Worm (Caenorhabditis elegans) whole organism, L1 larva: Measurements from ENCODE around the gene F18F11.4.
A peak's percentile ranks its signal among the peaks of the same experiment; 100 is the strongest.

Experiments
- C34B4.2 ChIP-seq: sonication (generic microtip); optimal IDR thresholded peaks from 2 replicates; lab custom pipeline; 2017; ENCODE audit warnings: mild to moderate bottlenecking, missing genetic modification characterization, missing compliant biosample characterization
- F16B12.6 ChIP-seq: fragments of 150-350 bp; optimal IDR thresholded peaks from 2 replicates; lab custom pipeline; 2014; ENCODE audit warnings: missing biosample characterization, missing genetic modification characterization
- Y116A8C.19 ChIP-seq: sonication (generic microtip); optimal IDR thresholded peaks from 2 replicates; lab custom pipeline; 2016; ENCODE audit warnings: missing compliant biosample characterization, missing genetic modification characterization, borderline replicate concordance
- blmp-1 ChIP-seq: fragments of 150-350 bp; optimal IDR thresholded peaks from 2 replicates; lab custom pipeline; 2014; ENCODE audit warnings: missing biosample characterization, missing genetic modification characterization
- ceh-8 ChIP-seq: fragments of 200-800 bp; sonication (Bioruptor generic); optimal IDR thresholded peaks from 2 replicates; lab custom pipeline; 2018; ENCODE audit warnings: mild to moderate bottlenecking, missing genetic modification characterization, moderate library complexity, missing compliant biosample characterization
- ceh-88 ChIP-seq: fragments of 200-800 bp; sonication (Bioruptor generic); IDR thresholded peaks from 2 replicates; pipeline ENCODE4 v1.3.6; 2022; ENCODE audit warnings: missing genetic modification characterization, missing compliant biosample characterization
- ceh-90 ChIP-seq: sonication (generic microtip); optimal IDR thresholded peaks from 2 replicates; lab custom pipeline; 2016; ENCODE audit warnings: missing genetic modification characterization, missing compliant biosample characterization
- ces-1 ChIP-seq: fragments of 150-350 bp; optimal IDR thresholded peaks from 2 replicates; lab custom pipeline; 2014; ENCODE audit warnings: missing biosample characterization, missing genetic modification reagents, missing genetic modification characterization
- dpl-1 ChIP-seq, 3 experiments: fragments of 150-350 bp in 2 of 3; sonication (generic microtip) in 1 of 3; optimal IDR thresholded peaks; 2 replicates each; lab custom pipeline; 2014 to 2017; ENCODE audit warnings: missing biosample characterization in 3 of 3, missing genetic modification characterization in 3 of 3, missing genetic modification reagents in 3 of 3
- efl-1 ChIP-seq, 4 experiments: fragments of 150-350 bp; optimal IDR thresholded peaks in 3 of 4; peaks in 1 of 4; 1 replicate in 1 of 4; 2 replicates in 3 of 4; lab custom pipeline; 2014; ENCODE audit warnings: missing biosample characterization in 2 of 4, missing genetic modification characterization in 2 of 4, missing genetic modification reagents in 2 of 4
- efl-3 ChIP-seq: fragments of 200-800 bp; sonication (Bioruptor generic); optimal IDR thresholded peaks from 2 replicates; lab custom pipeline; 2018; ENCODE audit warnings: mild to moderate bottlenecking, missing genetic modification characterization, missing compliant biosample characterization
- egl-13 ChIP-seq: sonication (generic microtip); optimal IDR thresholded peaks from 2 replicates; lab custom pipeline; 2016; ENCODE audit warnings: missing genotype, missing genetic modification reagents, missing genetic modification characterization, missing compliant biosample characterization
- egl-27 ChIP-seq, 2 experiments: fragments of 150-350 bp in 1 of 2; sonication (generic microtip); optimal IDR thresholded peaks; 3 replicates each; lab custom pipeline; 2017 to 2018; ENCODE audit warnings: missing biosample characterization in 2 of 2, missing genetic modification characterization in 2 of 2, missing genetic modification reagents in 2 of 2
- elt-2 ChIP-seq: sonication (generic microtip); optimal IDR thresholded peaks from 2 replicates; lab custom pipeline; 2016; ENCODE audit warnings: missing genetic modification characterization, mild to moderate bottlenecking, inconsistent platforms, missing compliant biosample characterization, missing genetic modification reagents
- elt-3 ChIP-seq, 6 experiments: fragments of 150-350 bp in 1 of 6; sonication (generic microtip); optimal IDR thresholded peaks; 2 replicates each; lab custom pipeline; 2017 to 2018; ENCODE audit warnings: missing biosample characterization in 6 of 6, missing genetic modification characterization in 6 of 6, inconsistent platforms in 1 of 6
- ets-5 ChIP-seq: fragments of 200-800 bp; sonication (Bioruptor generic); IDR thresholded peaks from 2 replicates; pipeline ENCODE4 v1.3.6; 2022; ENCODE audit warnings: missing genetic modification characterization, missing compliant biosample characterization
- fkh-10 ChIP-seq: sonication (generic microtip); optimal IDR thresholded peaks from 2 replicates; lab custom pipeline; 2017; ENCODE audit warnings: missing biosample characterization, missing genetic modification reagents, missing genetic modification characterization
- grh-1 ChIP-seq: fragments of 200-800 bp; sonication (Bioruptor generic); IDR thresholded peaks from 2 replicates; pipeline ENCODE4 v1.3.6; 2022; ENCODE audit warnings: missing genetic modification reagents, missing genetic modification characterization, missing compliant biosample characterization
- jun-1 ChIP-seq: fragments of 150-350 bp; optimal IDR thresholded peaks from 2 replicates; lab custom pipeline; 2014; ENCODE audit warnings: missing biosample characterization, missing genetic modification reagents, missing genetic modification characterization
- lin-14 ChIP-seq: fragments of 200-800 bp; sonication (Bioruptor generic); optimal IDR thresholded peaks from 2 replicates; lab custom pipeline; 2018; ENCODE audit warnings: mild to moderate bottlenecking, missing genetic modification characterization, moderate library complexity, missing compliant biosample characterization
- lin-35 ChIP-seq, 2 experiments: fragments of 150-350 bp; optimal IDR thresholded peaks; 2 replicates each; lab custom pipeline; 2014; ENCODE audit warnings: missing biosample characterization in 2 of 2, missing genetic modification characterization in 2 of 2, missing genetic modification reagents in 2 of 2
- lir-3 ChIP-seq: sonication (generic microtip); optimal IDR thresholded peaks from 2 replicates; lab custom pipeline; 2016; ENCODE audit warnings: mild to moderate bottlenecking, missing genetic modification characterization, moderate library complexity, missing compliant biosample characterization; ENCODE audit not compliant: poor library complexity
- lsy-2 ChIP-seq, 2 experiments: fragments of 150-350 bp; optimal IDR thresholded peaks; 2 replicates each; lab custom pipeline; 2014; ENCODE audit warnings: missing biosample characterization in 2 of 2, missing genetic modification characterization in 2 of 2
- mdl-1 ChIP-seq, 2 experiments: fragments of 150-350 bp; optimal IDR thresholded peaks; 2 replicates each; lab custom pipeline; 2014 to 2017; ENCODE audit warnings: missing biosample characterization in 2 of 2, missing genetic modification characterization in 2 of 2, inconsistent platforms in 1 of 2
- mef-2 ChIP-seq: fragments of 150-350 bp; optimal IDR thresholded peaks from 2 replicates; lab custom pipeline; 2014; ENCODE audit warnings: missing biosample characterization, missing genetic modification characterization
- nhr-12 ChIP-seq: sonication (generic microtip); optimal IDR thresholded peaks from 2 replicates; lab custom pipeline; 2017; ENCODE audit warnings: missing biosample characterization, missing genetic modification characterization
- nhr-19 ChIP-seq: fragments of 200-800 bp; sonication (Bioruptor generic); conservative IDR thresholded peaks from 2 replicates; pipeline ENCODE4 v1.3.6; 2022; ENCODE audit warnings: missing genetic modification characterization, missing compliant biosample characterization
- nhr-20 ChIP-seq: sonication (generic microtip); optimal IDR thresholded peaks from 2 replicates; lab custom pipeline; 2016; ENCODE audit warnings: mild to moderate bottlenecking, missing genetic modification characterization, missing compliant biosample characterization
- nhr-28 ChIP-seq: fragments of 150-350 bp; optimal IDR thresholded peaks from 2 replicates; lab custom pipeline; 2014; ENCODE audit warnings: missing biosample characterization, missing genetic modification characterization
- nhr-47 ChIP-seq: sonication (generic microtip); optimal IDR thresholded peaks from 2 replicates; lab custom pipeline; 2016; ENCODE audit warnings: mild to moderate bottlenecking, missing genetic modification characterization, moderate library complexity, missing compliant biosample characterization
- nhr-71 ChIP-seq: sonication (generic microtip); optimal IDR thresholded peaks from 2 replicates; lab custom pipeline; 2016; ENCODE audit warnings: mild to moderate bottlenecking, missing genetic modification characterization, moderate library complexity, missing compliant biosample characterization
- nhr-84 ChIP-seq: sonication (generic microtip); optimal IDR thresholded peaks from 2 replicates; lab custom pipeline; 2017; ENCODE audit warnings: missing biosample characterization, missing genetic modification characterization
- nhr-85 ChIP-seq: sonication (generic microtip); peaks from one replicate; lab custom pipeline; 2016; ENCODE audit warnings: missing genetic modification characterization, inconsistent platforms, missing compliant biosample characterization
- nhr-90 ChIP-seq: sonication (generic microtip); optimal IDR thresholded peaks from 2 replicates; lab custom pipeline; 2016; ENCODE audit warnings: mild to moderate bottlenecking, missing genetic modification characterization, missing compliant biosample characterization; ENCODE audit not compliant: poor library complexity
- pag-3 ChIP-seq: sonication (generic microtip); optimal IDR thresholded peaks from 2 replicates; lab custom pipeline; 2017; ENCODE audit warnings: missing genetic modification characterization, mild to moderate bottlenecking, missing compliant biosample characterization, antibody characterized with exemption, borderline replicate concordance; ENCODE audit not compliant: insufficient read depth
- pqm-1 ChIP-seq: sonication (generic microtip); optimal IDR thresholded peaks from 3 replicates; lab custom pipeline; 2017; ENCODE audit warnings: missing biosample characterization, missing genetic modification characterization
- rnt-1 ChIP-seq: sonication (generic microtip); optimal IDR thresholded peaks from 2 replicates; lab custom pipeline; 2016; ENCODE audit warnings: mild to moderate bottlenecking, missing genetic modification characterization, moderate library complexity, missing compliant biosample characterization
- skn-1 ChIP-seq: fragments of 150-350 bp; optimal IDR thresholded peaks from 2 replicates; lab custom pipeline; 2014; ENCODE audit warnings: missing biosample characterization, missing genetic modification characterization
- snpc-4 ChIP-seq: fragments of 150-350 bp; optimal IDR thresholded peaks from 2 replicates; lab custom pipeline; 2014; ENCODE audit warnings: missing biosample characterization, missing genetic modification characterization
- snu-23 ChIP-seq: sonication (generic microtip); optimal IDR thresholded peaks from 2 replicates; lab custom pipeline; 2016; ENCODE audit warnings: missing genetic modification characterization, missing compliant biosample characterization
- sptf-1 ChIP-seq: fragments of 150-350 bp; optimal IDR thresholded peaks from 2 replicates; lab custom pipeline; 2014; ENCODE audit warnings: missing biosample characterization, missing genetic modification characterization
- swsn-7 ChIP-seq: sonication (generic microtip); optimal IDR thresholded peaks from 2 replicates; lab custom pipeline; 2016; ENCODE audit warnings: missing genetic modification characterization, missing compliant biosample characterization
- tbx-2 ChIP-seq: sonication (generic microtip); optimal IDR thresholded peaks from 2 replicates; lab custom pipeline; 2016; ENCODE audit warnings: missing genetic modification characterization, missing compliant biosample characterization
- unc-130 ChIP-seq: fragments of 150-350 bp; optimal IDR thresholded peaks from 2 replicates; lab custom pipeline; 2017; ENCODE audit warnings: missing biosample characterization, missing genetic modification characterization, inconsistent platforms
- unc-86 ChIP-seq: sonication (generic microtip); optimal IDR thresholded peaks from 2 replicates; lab custom pipeline; 2016; ENCODE audit warnings: missing genetic modification characterization, missing compliant biosample characterization
- vab-15 ChIP-seq: sonication (generic microtip); optimal IDR thresholded peaks from 2 replicates; lab custom pipeline; 2017; ENCODE audit warnings: missing genotype, mild to moderate bottlenecking, missing genetic modification characterization, missing compliant biosample characterization
- zag-1 ChIP-seq: fragments of 150-350 bp; optimal IDR thresholded peaks from 2 replicates; lab custom pipeline; 2014; ENCODE audit warnings: missing biosample characterization, missing genetic modification characterization

Gene F18F11.4

DNA sequence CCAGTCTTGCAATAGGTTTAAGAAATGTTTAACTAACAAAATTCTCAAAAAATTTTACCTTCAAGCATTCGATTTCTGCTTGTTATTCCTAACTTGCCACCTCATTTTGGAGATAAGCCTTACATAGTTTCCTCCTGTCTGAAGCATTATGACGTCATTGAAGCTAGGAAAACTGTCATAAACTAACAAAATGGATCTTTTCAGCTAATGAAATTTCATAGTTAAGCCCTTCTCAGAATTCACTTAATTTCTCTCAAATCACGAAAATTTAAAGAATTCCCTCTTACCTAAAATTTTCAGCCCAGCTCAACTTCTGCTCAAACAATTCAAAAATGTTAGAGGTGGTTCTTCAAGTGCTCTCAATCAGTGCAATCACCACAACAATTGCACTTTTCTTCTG, 23.4 kb upstream of the F18F11.4 start, which contains the start of gene swt-1:
swt-1 (plus strand) TSS at position 301 of the 400 bp plus-strand sequence.
- TF ChIP-seq lir-3 (tag; lab: Kevin White, UChicago) (no peak), unc-130 (tag; lab: Kevin White, UChicago) (no peak), sptf-1 (tag; lab: Kevin White, UChicago) (no peak), blmp-1 (tag; lab: Kevin White, UChicago) (no peak), F16B12.6 (no peak), vab-15 (tag; lab: Kevin White, UChicago) (no peak), ets-5 (GFP tag; lab: Robert Waterston, UW) (no peak), snpc-4 (tag; lab: Kevin White, UChicago) (no peak), nhr-84 (no peak), ces-1 (GFP tag; lab: Kevin White, UChicago) (no peak), nhr-85 (tag; lab: Kevin White, UChicago) (no peak), lin-14 (GFP tag; lab: Kevin White, UChicago) (no peak), efl-3 (GFP tag; lab: Kevin White, UChicago) (no peak), swsn-7 (no peak), egl-27 (tag; optimal IDR thresholded peaks at IDR 0.05; lab: Kevin White, UChicago) (no peak), unc-86 (tag; lab: Kevin White, UChicago) (no peak)

DNA sequence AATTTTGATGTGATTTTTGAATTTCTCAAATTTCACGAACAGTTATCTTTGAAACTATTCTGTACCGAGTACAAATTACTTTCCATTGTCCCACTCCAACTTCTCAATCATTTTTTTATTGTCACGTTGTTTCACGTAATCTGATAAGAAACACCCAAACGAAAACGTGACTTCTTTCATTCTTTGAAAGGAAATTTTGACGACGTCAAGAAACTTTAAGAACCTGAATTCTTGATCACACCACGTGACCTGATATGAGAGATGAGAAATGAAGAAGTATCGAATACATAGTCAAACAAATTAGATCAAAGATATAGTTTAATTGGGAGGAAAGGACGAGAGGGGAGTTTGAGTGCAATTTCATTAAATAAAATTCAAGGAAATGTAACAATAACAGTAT, 21.1 kb upstream of the F18F11.4 start:
- TF ChIP-seq zag-1 (tag; lab: Kevin White, UChicago) (no peak), snu-23 (peak; percentile 51), skn-1 (tag; lab: Kevin White, UChicago) (no peak), nhr-19 (GFP tag; lab: Robert Waterston, UW) (peak; percentile 52), efl-1 (optimal IDR thresholded peaks at IDR 0.05; lab: Kevin White, UChicago) (no peak), efl-1 (GFP tag; optimal IDR thresholded peaks at IDR 0.05 in 1 of 2; lab: Kevin White, UChicago) (peak in 1 of 2 experiments; percentile 34), lin-35 (GFP tag; optimal IDR thresholded peaks at IDR 0.05; lab: Kevin White, UChicago) (peak in 1 of 2 experiments; percentile 74), nhr-90 (tag; lab: Kevin White, UChicago) (peak; percentile 46), elt-2 (no peak), pqm-1 (no peak), tbx-2 (peak; percentile 76), Y116A8C.19 (tag; lab: Kevin White, UChicago) (no peak), ceh-90 (tag; lab: Kevin White, UChicago) (no peak), mdl-1 (tag; optimal IDR thresholded peaks at IDR 0.05; lab: Kevin White, UChicago) (no peak), nhr-20 (tag; lab: Kevin White, UChicago) (peak; percentile 71), lin-14 (GFP tag; lab: Kevin White, UChicago) (peak; percentile 66), elt-3 (tag; optimal IDR thresholded peaks at IDR 0.05; lab: Kevin White, UChicago) (peak in 2 of 6 experiments; percentile 84 to 91), nhr-85 (tag; lab: Kevin White, UChicago) (peak; percentile 93), grh-1 (GFP tag; lab: Robert Waterston, UW) (peak; percentile 51), lsy-2 (tag; optimal IDR thresholded peaks at IDR 0.05; lab: Kevin White, UChicago) (peak in 1 of 2 experiments; percentile 18), blmp-1 (tag; lab: Kevin White, UChicago) (peak; percentile 57), dpl-1 (GFP tag; optimal IDR thresholded peaks at IDR 0.05; lab: Kevin White, UChicago) (peak in 1 of 3 experiments; percentile 2), nhr-71 (tag; lab: Kevin White, UChicago) (peak; percentile 61), nhr-47 (tag; lab: Kevin White, UChicago) (peak; percentile 35)

DNA sequence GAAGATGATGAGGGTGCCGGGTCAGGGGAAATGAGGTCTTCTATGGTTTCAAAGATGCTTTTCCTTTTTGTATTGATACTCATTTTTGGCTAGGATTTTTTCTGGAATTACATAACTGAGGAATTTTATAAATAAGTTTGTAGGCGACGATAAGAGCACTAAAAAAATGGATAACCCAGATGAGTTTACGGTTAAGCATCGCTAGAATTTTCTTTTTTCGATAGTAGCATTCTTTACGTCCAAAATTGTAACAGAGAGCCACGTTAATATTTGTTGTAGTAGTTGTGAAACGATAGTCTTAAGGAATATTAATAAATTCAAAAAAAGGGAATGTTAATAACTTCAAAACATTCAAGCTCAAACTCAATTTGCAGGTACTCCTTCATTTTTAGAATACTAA, 17.0 kb upstream of the F18F11.4 start, which contains the start of gene snai-1:
snai-1 (minus strand) TSS at position 101 of the 400 bp plus-strand sequence.
- TF ChIP-seq nhr-85 (tag; lab: Kevin White, UChicago) (no peak), snpc-4 (tag; lab: Kevin White, UChicago) (no peak), ceh-88 (no peak), pag-3 (no peak), pqm-1 (no peak), elt-3 (tag; optimal IDR thresholded peaks at IDR 0.05; lab: Kevin White, UChicago) (no peak), jun-1 (tag; lab: Kevin White, UChicago) (no peak), nhr-19 (GFP tag; lab: Robert Waterston, UW) (no peak), nhr-12 (tag; lab: Kevin White, UChicago) (no peak), ceh-8 (no peak), C34B4.2 (tag; lab: Kevin White, UChicago) (no peak), fkh-10 (GFP tag; lab: Kevin White, UChicago) (no peak), egl-13 (tag; lab: Kevin White, UChicago) (no peak), nhr-28 (tag; lab: Kevin White, UChicago) (no peak), zag-1 (tag; lab: Kevin White, UChicago) (no peak), rnt-1 (tag; lab: Kevin White, UChicago) (no peak), mef-2 (tag; lab: Kevin White, UChicago) (no peak), blmp-1 (tag; lab: Kevin White, UChicago) (no peak), ceh-90 (tag; lab: Kevin White, UChicago) (no peak), nhr-84 (no peak)
